Fruit fly (Drosophila melanogaster): Measurements from ENCODE around the gene PTPMT1.

Gene PTPMT1

DNA sequence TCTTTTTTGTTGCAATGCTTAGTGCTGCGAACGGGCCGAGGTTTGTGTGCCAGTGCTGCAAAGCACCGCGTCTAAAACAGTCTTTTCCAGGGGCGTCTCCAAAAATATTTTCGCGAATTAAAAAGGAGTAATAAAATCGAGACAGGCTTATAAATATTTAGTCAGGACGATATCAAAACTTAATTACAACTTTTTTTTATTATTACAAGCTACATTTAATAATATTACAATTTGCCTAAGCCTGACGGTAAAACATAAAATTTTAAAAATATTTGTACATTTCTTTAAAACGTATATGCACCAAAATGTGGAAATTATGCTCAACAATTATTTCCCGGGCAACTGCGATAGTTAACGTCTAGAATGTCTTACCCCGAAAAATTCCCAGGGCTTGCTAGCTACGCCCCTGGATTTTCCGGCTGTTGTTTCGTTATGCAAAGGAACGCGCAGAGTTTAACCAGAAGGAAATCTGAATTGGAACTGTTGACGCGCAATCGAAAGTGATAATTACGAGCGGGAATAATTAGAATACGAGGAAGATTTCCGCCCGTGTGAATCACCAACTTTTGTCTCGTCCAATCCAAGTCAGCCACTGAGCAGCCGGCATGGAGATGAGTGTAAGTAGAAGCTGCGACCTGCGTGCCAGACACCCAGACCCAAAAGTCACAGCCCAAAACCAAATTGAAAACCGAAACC lies at the start of gene PTPMT1, which contains the start of gene Hrd3 (continued):
- TF ChIP-seq amos (GFP tag; IDR thresholded peaks at IDR 0.05; ENCODE audit: partially characterized antibody) (peak; percentile 27; the same call in 1 of the 2 replicates), Hr39 (optimal IDR thresholded peaks at IDR 0.05) (no peak), CG6689 (GFP tag; IDR thresholded peaks at IDR 0.05) (peak; percentile 98), CG1233 (GFP tag; optimal IDR thresholded peaks at IDR 0.05) (peak; percentile 99), CG17802 (tag; optimal IDR thresholded peaks at IDR 0.05) (peak; percentile 83), CG3065 (GFP tag; optimal IDR thresholded peaks at IDR 0.05) (peak; percentile 96), Usf (GFP tag; optimal IDR thresholded peaks at IDR 0.05) (peak; percentile 99), CG31388 (GFP tag; optimal IDR thresholded peaks at IDR 0.05) (peak; percentile 96), tll (GFP tag; optimal IDR thresholded peaks at IDR 0.05) (peak; percentile 73 to 75), mam (GFP tag; optimal IDR thresholded peaks at IDR 0.05) (peak; percentile 98), CG7839 (tag; optimal IDR thresholded peaks at IDR 0.05) (peak; percentile 99), shn (GFP tag; optimal IDR thresholded peaks at IDR 0.05) (peak; percentile 97), Atf3 (GFP tag; optimal IDR thresholded peaks at IDR 0.05) (peak; percentile 96), az2 (GFP tag; optimal IDR thresholded peaks at IDR 0.05) (peak; percentile 99), pfk (GFP tag; optimal IDR thresholded peaks at IDR 0.05) (peak; percentile 64), ab (GFP tag; optimal IDR thresholded peaks at IDR 0.05) (peak; percentile 95), Hr51 (GFP tag; optimal IDR thresholded peaks at IDR 0.05) (peak; percentile 98 to 99), chm (GFP tag; IDR thresholded peaks at IDR 0.05) (peak; percentile 91), CG15073 (GFP tag; optimal IDR thresholded peaks at IDR 0.05) (peak; percentile 89), btn (GFP tag; optimal IDR thresholded peaks at IDR 0.05) (peak; percentile 91), Ets65A (GFP tag) (peak; percentile 100), lab (GFP tag; optimal IDR thresholded peaks at IDR 0.05) (peak; percentile 98), CG17612 (GFP tag; IDR thresholded peaks at IDR 0.05) (peak; percentile 89; the same call in 1 of the 2 replicates), CkIIα-i1 (GFP tag; IDR thresholded peaks at IDR 0.05) (peak; percentile 61; the same call in 1 of the 2 replicates), Dad (GFP tag; optimal IDR thresholded peaks at IDR 0.05) (peak; percentile 97), trem (tag; optimal IDR thresholded peaks at IDR 0.05) (peak; percentile 95), CG10565 (GFP tag; optimal IDR thresholded peaks at IDR 0.05) (peak; percentile 92), Lim3 (GFP tag; IDR thresholded peaks at IDR 0.05) (peak; percentile 81), HmgD (GFP tag; optimal IDR thresholded peaks at IDR 0.05) (peak; percentile 93), oc (tag; optimal IDR thresholded peaks at IDR 0.05) (peak; percentile 93), fru (optimal IDR thresholded peaks at IDR 0.05) (no peak), psq (GFP tag; optimal IDR thresholded peaks at IDR 0.05) (peak; percentile 96), hth (optimal IDR thresholded peaks at IDR 0.05) (no peak), CG43689 (GFP tag; IDR thresholded peaks at IDR 0.05) (peak; percentile 82), Dll (GFP tag; IDR thresholded peaks at IDR 0.05; ENCODE audit: partially characterized antibody) (0 out of 4 replicates have a peak, but pooled peaks have one; percentile 32), kah (GFP tag; optimal IDR thresholded peaks at IDR 0.05) (peak; percentile 93), Nf-YC (tag; optimal IDR thresholded peaks at IDR 0.05) (peak; percentile 93), sd (tag; optimal IDR thresholded peaks at IDR 0.05) (peak; percentile 96), fd3F (GFP tag; optimal IDR thresholded peaks at IDR 0.05) (peak; percentile 98), E2f1 (GFP tag; IDR thresholded peaks at IDR 0.05) (peak; percentile 95), Mes4 (GFP tag; optimal IDR thresholded peaks at IDR 0.05) (peak; percentile 96), CG14050 (GFP tag; IDR thresholded peaks at IDR 0.05) (peak; percentile 93), zen (tag; optimal IDR thresholded peaks at IDR 0.05) (peak; percentile 98), CG9817 (tag; optimal IDR thresholded peaks at IDR 0.05) (peak; percentile 98), HHEX (GFP tag; optimal IDR thresholded peaks at IDR 0.05) (peak; percentile 99), sqz (GFP tag; optimal IDR thresholded peaks at IDR 0.05) (peak; percentile 98), usp (GFP tag; optimal IDR thresholded peaks at IDR 0.05) (no peak), prd (optimal IDR thresholded peaks at IDR 0.05) (no peak), prd (GFP tag; IDR thresholded peaks at IDR 0.05) (peak; percentile 98), HLHmδ (GFP tag; optimal IDR thresholded peaks at IDR 0.05) (no peak)
